Fruit fly (Drosophila melanogaster) whole organism, wandering third instar larva: ENCODE results near the gene CG31915.

Experiments used
- CG9705 ChIP-seq: fragments of 200-800 bp; sonication (Bioruptor generic); optimal IDR thresholded peaks from 2 replicates; lab custom pipeline; 2018; ENCODE audit warnings: missing biosample characterization, mild to moderate bottlenecking, missing genetic modification characterization
- Dfd ChIP-seq: fragments of >200 bp; optimal IDR thresholded peaks from 2 replicates; lab custom pipeline; 2017; ENCODE audit warnings: missing biosample characterization, missing genetic modification characterization
- Hr78 ChIP-seq: fragments of >200 bp; optimal IDR thresholded peaks from 2 replicates; lab custom pipeline; 2017; ENCODE audit warnings: missing biosample characterization, missing genetic modification characterization
- OdsH ChIP-seq: fragments of 200-800 bp; sonication (Bioruptor generic); optimal IDR thresholded peaks from 2 replicates; lab custom pipeline; 2016; ENCODE audit warnings: missing biosample characterization, mild to moderate bottlenecking, missing genetic modification characterization
- brk ChIP-seq: fragments of 200-800 bp; sonication (Bioruptor generic); optimal IDR thresholded peaks from 2 replicates; lab custom pipeline; 2016; ENCODE audit warnings: missing biosample characterization, mild to moderate bottlenecking, missing genetic modification characterization
- dsf ChIP-seq: sonication (Bioruptor generic); optimal IDR thresholded peaks from 2 replicates; lab custom pipeline; 2016; ENCODE audit warnings: missing biosample characterization, missing genetic modification characterization, borderline replicate concordance
- ey ChIP-seq: fragments of 200-800 bp; sonication (Bioruptor generic); optimal IDR thresholded peaks from 2 replicates; lab custom pipeline; 2016; ENCODE audit warnings: missing biosample characterization, missing genetic modification characterization
- fru ChIP-seq: fragments of 200-800 bp; sonication (Bioruptor generic); optimal IDR thresholded peaks from 3 replicates; lab custom pipeline; 2016; ENCODE audit warnings: missing biosample characterization, mild to moderate bottlenecking, missing genetic modification characterization
- jim ChIP-seq: fragments of 175-275, 200-325 bp; sonication (Bioruptor generic); optimal IDR thresholded peaks from 2 replicates; lab custom pipeline; 2016; ENCODE audit warnings: missing biosample characterization, mild to moderate bottlenecking, missing genetic modification characterization
- pan ChIP-seq: fragments of >200 bp; optimal IDR thresholded peaks from 2 replicates; lab custom pipeline; 2017
- psq ChIP-seq: fragments of 200-800 bp; sonication (Bioruptor generic); optimal IDR thresholded peaks from 3 replicates; lab custom pipeline; 2017; ENCODE audit warnings: missing biosample characterization, mild to moderate bottlenecking, missing genetic modification characterization, moderate library complexity
- sv ChIP-seq: fragments of 200-800 bp; sonication (Bioruptor generic); optimal IDR thresholded peaks from 3 replicates; lab custom pipeline; 2016; ENCODE audit warnings: missing biosample characterization, missing genetic modification characterization
- tai ChIP-seq: sonication (Bioruptor generic); optimal IDR thresholded peaks from 2 replicates; lab custom pipeline; 2016; ENCODE audit warnings: missing biosample characterization, missing genetic modification characterization

DNA sequence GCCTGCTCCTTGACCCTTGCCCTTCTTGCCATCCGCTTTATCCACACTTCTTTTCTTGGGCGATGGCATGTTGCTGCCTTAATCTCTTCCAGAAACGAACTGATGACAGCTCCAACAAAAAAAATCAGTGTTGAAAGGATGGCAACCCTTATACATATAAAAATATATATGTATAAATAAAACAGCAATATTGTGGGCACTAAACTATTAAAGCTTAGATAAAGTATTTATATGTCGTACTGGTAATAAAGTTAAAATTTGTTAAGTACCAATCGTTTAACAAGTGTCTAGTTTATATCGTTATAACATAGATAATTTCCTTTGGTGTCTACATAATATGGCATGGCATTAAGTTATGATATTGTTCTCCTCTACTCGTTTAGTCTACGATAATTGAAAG, 8.7 kb downstream of the CG31915 start, which contains the start of gene tomb:
- no peak for TF ChIP-seq psq (GFP tag; lab: Kevin White, UChicago)
- no peak for TF ChIP-seq tai (GFP tag; lab: Kevin White, UChicago)
- no peak for TF ChIP-seq CG9705 (GFP tag; lab: Kevin White, UChicago)
- TF ChIP-seq brk (GFP tag; lab: Kevin White, UChicago): no peak
- no peak for TF ChIP-seq fru
- no peak for TF ChIP-seq jim (GFP tag; lab: Kevin White, UChicago)
- TF ChIP-seq OdsH: no peak
- TF ChIP-seq pan: no peak
- no peak for TF ChIP-seq sv (GFP tag; lab: Kevin White, UChicago)
- no peak for TF ChIP-seq Hr78
- no peak for TF ChIP-seq ey
- no peak for TF ChIP-seq dsf
- no peak for TF ChIP-seq Dfd (GFP tag; lab: Kevin White, UChicago)
